Fruit fly (Drosophila melanogaster) whole organism, embryonic: ENCODE measurements around the gene Atac2.
A peak's percentile ranks its signal among the peaks of the same experiment; 100 is the strongest.

Source experiments
- Ada2b ChIP-seq: fragments of 200-800 bp; sonication (Bioruptor generic); IDR thresholded peaks from 2 replicates; pipeline ENCODE4 v1.3.6; 2022; ENCODE audit warnings: missing biosample characterization, missing genetic modification characterization
- CG10543 ChIP-seq: fragments of 200-800 bp; sonication (Bioruptor generic); optimal IDR thresholded peaks from 3 replicates; lab custom pipeline; 2017; ENCODE audit warnings: missing biosample characterization, mild to moderate bottlenecking, missing genetic modification characterization, moderate library complexity
- CG12219 ChIP-seq: fragments of 200-800 bp; sonication (Bioruptor generic); optimal IDR thresholded peaks from 3 replicates; lab custom pipeline; 2018; ENCODE audit warnings: missing biosample characterization, mild to moderate bottlenecking, missing genetic modification characterization
- CG12659 ChIP-seq: fragments of 200-800 bp; sonication (Bioruptor generic); optimal IDR thresholded peaks from 3 replicates; lab custom pipeline; 2017; ENCODE audit warnings: mild to moderate bottlenecking, missing biosample characterization, missing genetic modification reagents, missing genetic modification characterization
- CG12769 ChIP-seq: fragments of 200-800 bp; sonication (Bioruptor generic); optimal IDR thresholded peaks from 2 replicates; lab custom pipeline; 2019; ENCODE audit warnings: missing biosample characterization, mild to moderate bottlenecking, missing genetic modification characterization, moderate library complexity
- CG13624 ChIP-seq: fragments of 200-800 bp; sonication (Bioruptor generic); optimal IDR thresholded peaks from 2 replicates; lab custom pipeline; 2016; ENCODE audit warnings: missing biosample characterization, missing genetic modification characterization
- CG14860 ChIP-seq: fragments of 200-800 bp; sonication (Bioruptor generic); IDR thresholded peaks from 3 replicates; pipeline ENCODE4 v1.3.6; 2022; ENCODE audit warnings: missing biosample characterization, missing genetic modification characterization; ENCODE audit not compliant: partially characterized antibody
- CG15479 ChIP-seq: fragments of 200-800 bp; sonication (Bioruptor generic); optimal IDR thresholded peaks from 3 replicates; lab custom pipeline; 2019; ENCODE audit warnings: missing biosample characterization, mild to moderate bottlenecking, missing genetic modification characterization, moderate library complexity
- CG16863 ChIP-seq: fragments of 200-800 bp; sonication (Bioruptor generic); optimal IDR thresholded peaks from 3 replicates; lab custom pipeline; 2016; ENCODE audit warnings: missing biosample characterization, missing genetic modification characterization
- CG17829 ChIP-seq: fragments of 200-800 bp; optimal IDR thresholded peaks from 2 replicates; lab custom pipeline; 2019; ENCODE audit warnings: missing biosample characterization, mild to moderate bottlenecking, missing genetic modification characterization, moderate library complexity
- CG32532 ChIP-seq: fragments of 200-800 bp; sonication (Bioruptor generic); IDR thresholded peaks from 2 replicates; pipeline ENCODE4 v1.3.6; 2022; ENCODE audit warnings: missing biosample characterization, missing genetic modification characterization
- CG4617 ChIP-seq: fragments of 200-800 bp; sonication (Bioruptor generic); optimal IDR thresholded peaks from 3 replicates; lab custom pipeline; 2016; ENCODE audit warnings: missing biosample characterization, missing genetic modification characterization, borderline replicate concordance
- CG4707 ChIP-seq: fragments of 200-800 bp; sonication (Bioruptor generic); optimal IDR thresholded peaks from 2 replicates; lab custom pipeline; 2018; ENCODE audit warnings: missing biosample characterization, mild to moderate bottlenecking, missing genetic modification characterization, moderate library complexity
- CG6854 ChIP-seq: fragments of 200-800 bp; sonication (Bioruptor generic); optimal IDR thresholded peaks from 3 replicates; lab custom pipeline; 2017; ENCODE audit warnings: missing biosample characterization, mild to moderate bottlenecking, missing genetic modification characterization
- CG7928 ChIP-seq: fragments of 200-800 bp; sonication (Bioruptor generic); optimal IDR thresholded peaks from 2 replicates; lab custom pipeline; 2017; ENCODE audit warnings: missing biosample characterization, mild to moderate bottlenecking, missing genetic modification characterization
- CG8089 ChIP-seq: fragments of 200-800 bp; sonication (Bioruptor generic); optimal IDR thresholded peaks from 3 replicates; lab custom pipeline; 2016; ENCODE audit warnings: missing biosample characterization, missing genetic modification characterization
- CG8359 ChIP-seq: fragments of 200-800 bp; sonication (Bioruptor generic); optimal IDR thresholded peaks from 2 replicates; lab custom pipeline; 2017; ENCODE audit warnings: missing biosample characterization, mild to moderate bottlenecking, missing genetic modification characterization, borderline replicate concordance
- CG8388 ChIP-seq: fragments of 200-800 bp; sonication (Bioruptor generic); optimal IDR thresholded peaks from 2 replicates; lab custom pipeline; 2019; ENCODE audit warnings: missing biosample characterization, mild to moderate bottlenecking, missing genetic modification characterization, moderate library complexity
- CG9437 ChIP-seq: fragments of 200-800 bp; sonication (Bioruptor generic); optimal IDR thresholded peaks from 2 replicates; lab custom pipeline; 2018; ENCODE audit warnings: missing biosample characterization, mild to moderate bottlenecking, missing genetic modification characterization
- CG9876 ChIP-seq: fragments of 200-800 bp; sonication (Bioruptor generic); optimal IDR thresholded peaks from 2 replicates; lab custom pipeline; 2016; ENCODE audit warnings: missing biosample characterization, missing genetic modification characterization
- Dad ChIP-seq: fragments of 200-800 bp; sonication (Bioruptor generic); optimal IDR thresholded peaks from 3 replicates; lab custom pipeline; 2016; ENCODE audit warnings: missing biosample characterization, missing genetic modification characterization
- Dek ChIP-seq: fragments of 200-800 bp; sonication (Bioruptor generic); optimal IDR thresholded peaks from 3 replicates; lab custom pipeline; 2019; ENCODE audit warnings: missing biosample characterization, mild to moderate bottlenecking, missing genetic modification characterization, moderate library complexity
- Dip2 ChIP-seq: fragments of 200-800 bp; sonication (Bioruptor generic); IDR thresholded peaks from 2 replicates; pipeline ENCODE4 v1.3.6; 2022; ENCODE audit warnings: missing biosample characterization, missing genetic modification characterization
- H15 ChIP-seq: fragments of 200-800 bp; sonication (Bioruptor generic); IDR thresholded peaks from 3 replicates; pipeline ENCODE4 v1.3.6; 2022; ENCODE audit warnings: missing biosample characterization, missing genetic modification characterization
- HHEX ChIP-seq: fragments of 200-800 bp; sonication (Bioruptor generic); optimal IDR thresholded peaks from 3 replicates; lab custom pipeline; 2017; ENCODE audit warnings: missing biosample characterization, mild to moderate bottlenecking, missing genetic modification characterization, missing genetic modification reagents
- HLH3B ChIP-seq: fragments of 200-800 bp; sonication (Bioruptor generic); IDR thresholded peaks from 2 replicates; pipeline ENCODE4 v1.3.6; 2022; ENCODE audit warnings: missing biosample characterization, missing genetic modification characterization
- Hey ChIP-seq: fragments of 200-800 bp; sonication (Bioruptor generic); optimal IDR thresholded peaks from 3 replicates; lab custom pipeline; 2018; ENCODE audit warnings: missing biosample characterization, mild to moderate bottlenecking, missing genetic modification characterization
- Myb ChIP-seq: fragments of 200-800 bp; sonication (Bioruptor generic); optimal IDR thresholded peaks from 2 replicates; lab custom pipeline; 2016; ENCODE audit warnings: missing biosample characterization, missing genetic modification characterization
- Oaz ChIP-seq: fragments of 200-800 bp; sonication (Bioruptor generic); IDR thresholded peaks from 2 replicates; pipeline ENCODE4 v1.3.6; 2022; ENCODE audit warnings: missing biosample characterization, missing genetic modification characterization
- Six4 ChIP-seq: fragments of 200-800 bp; sonication (Bioruptor generic); optimal IDR thresholded peaks from 2 replicates; lab custom pipeline; 2016; ENCODE audit warnings: missing biosample characterization, missing genetic modification characterization
- Sox100B ChIP-seq: fragments of 200-800 bp; sonication (Bioruptor generic); optimal IDR thresholded peaks from 3 replicates; lab custom pipeline; 2018; ENCODE audit warnings: missing biosample characterization, mild to moderate bottlenecking, missing genetic modification characterization
- Stat92E ChIP-seq, 3 experiments: fragments of >200 bp in 2 of 3; fragments of 200-800 bp in 1 of 3; sonication (Bioruptor generic) in 1 of 3; optimal IDR thresholded peaks; 2 replicates each; lab custom pipeline; 2017 to 2019; ENCODE audit warnings: missing biosample characterization in 3 of 3, missing genetic modification characterization in 3 of 3, mild to moderate bottlenecking in 1 of 3, moderate library complexity in 1 of 3
- ac ChIP-seq: fragments of 200-800 bp; sonication (Bioruptor generic); optimal IDR thresholded peaks from 3 replicates; lab custom pipeline; 2017; ENCODE audit warnings: missing biosample characterization, mild to moderate bottlenecking, missing genetic modification characterization
- bab2 ChIP-seq: fragments of 200-800 bp; sonication (Bioruptor generic); optimal IDR thresholded peaks from 2 replicates; lab custom pipeline; 2016; ENCODE audit warnings: missing biosample characterization, missing genetic modification characterization
- bbx ChIP-seq: fragments of 200-800 bp; sonication (Bioruptor generic); IDR thresholded peaks from 2 replicates; pipeline ENCODE4 v1.3.6; 2022; ENCODE audit warnings: missing biosample characterization, missing genetic modification characterization; ENCODE audit not compliant: partially characterized antibody
- br ChIP-seq: fragments of >200 bp; optimal IDR thresholded peaks from 2 replicates; lab custom pipeline; 2017
- cas ChIP-seq: fragments of 200-800 bp; sonication (Bioruptor generic); IDR thresholded peaks from 2 replicates; pipeline ENCODE4 v1.3.6; 2022; ENCODE audit warnings: missing biosample characterization, missing genetic modification characterization
- da ChIP-seq: fragments of 200-800 bp; sonication (Bioruptor generic); optimal IDR thresholded peaks from 2 replicates; lab custom pipeline; 2016; ENCODE audit warnings: missing biosample characterization, missing genetic modification characterization
- danr ChIP-seq: fragments of 200-800 bp; sonication (Bioruptor generic); IDR thresholded peaks from 2 replicates; pipeline ENCODE4 v1.3.6; 2022; ENCODE audit warnings: missing biosample characterization, missing genetic modification characterization
- ems ChIP-seq: fragments of 200-800 bp; sonication (Bioruptor generic); optimal IDR thresholded peaks from 3 replicates; lab custom pipeline; 2016; ENCODE audit warnings: missing biosample characterization, missing genetic modification characterization
- ewg ChIP-seq: fragments of 200-800 bp; sonication (Bioruptor generic); optimal IDR thresholded peaks from 3 replicates; lab custom pipeline; 2017; ENCODE audit warnings: mild to moderate bottlenecking, missing biosample characterization, missing genetic modification reagents, missing genetic modification characterization
- h ChIP-seq: fragments of >200 bp; optimal IDR thresholded peaks from 2 replicates; lab custom pipeline; 2017
- hth ChIP-seq: fragments of >200 bp; optimal IDR thresholded peaks from 2 replicates; lab custom pipeline; 2017; ENCODE audit warnings: inconsistent platforms
- ind ChIP-seq: fragments of 200-800 bp; sonication (Bioruptor generic); optimal IDR thresholded peaks from 3 replicates; lab custom pipeline; 2016; ENCODE audit warnings: missing biosample characterization, missing genetic modification characterization
- inv ChIP-seq: fragments of 200-800 bp; sonication (Bioruptor generic); IDR thresholded peaks from 2 replicates; pipeline ENCODE4 v1.3.6; 2022; ENCODE audit warnings: missing biosample characterization, missing genetic modification characterization; ENCODE audit not compliant: partially characterized antibody
- onecut ChIP-seq: fragments of 200-800 bp; sonication (Bioruptor generic); IDR thresholded peaks from 2 replicates; pipeline ENCODE4 v1.3.6; 2022; ENCODE audit warnings: missing biosample characterization, missing genetic modification characterization
- rib ChIP-seq: fragments of 200-800 bp; sonication (Bioruptor generic); IDR thresholded peaks from 2 replicates; pipeline ENCODE4 v1.3.6; 2022; ENCODE audit warnings: missing biosample characterization, missing genetic modification characterization
- run ChIP-seq: fragments of 200-800 bp; sonication (Bioruptor generic); optimal IDR thresholded peaks from 3 replicates; lab custom pipeline; 2018; ENCODE audit warnings: missing biosample characterization, mild to moderate bottlenecking, missing genetic modification characterization
- sug ChIP-seq: fragments of 200-800 bp; optimal IDR thresholded peaks from 2 replicates; lab custom pipeline; 2019; ENCODE audit warnings: missing biosample characterization, mild to moderate bottlenecking, missing genetic modification characterization, moderate library complexity

Gene Atac2

dm6 chr2L:18621357-18622211 is 9.5 kb upstream of the Atac2 start (continued):
- peak; percentile 66 for TF ChIP-seq HLH3B (GFP tag; lab: Robert Waterston, UW)
- no peak for TF ChIP-seq Dip2 (GFP tag; lab: Robert Waterston, UW)
- no peak for TF ChIP-seq inv (GFP tag; lab: Robert Waterston, UW)
- no peak for TF ChIP-seq hth (lab: Kevin White, UChicago)
- peak; percentile 58 for TF ChIP-seq Six4 (GFP tag; lab: Kevin White, UChicago)
- TF ChIP-seq Sox100B (GFP tag; lab: Kevin White, UChicago): peak; percentile 78
- TF ChIP-seq Stat92E (GFP tag; optimal IDR thresholded peaks at IDR 0.05; lab: Kevin White, UChicago): no peak
- TF ChIP-seq CG9876 (GFP tag; lab: Kevin White, UChicago): peak; percentile 22
- peak; percentile 75 for TF ChIP-seq CG12659 (GFP tag; lab: Kevin White, UChicago)
- peak; percentile 74 for TF ChIP-seq ind
- no peak for TF ChIP-seq CG4707 (GFP tag; lab: Kevin White, UChicago)
- no peak for TF ChIP-seq CG15479 (GFP tag; lab: Kevin White, UChicago)
- TF ChIP-seq Myb (GFP tag; lab: Kevin White, UChicago): peak; percentile 18
- no peak for TF ChIP-seq onecut (GFP tag; lab: Robert Waterston, UW)
- TF ChIP-seq sug (tag; lab: Kevin White, UChicago): peak; percentile 80
- peak; percentile 45 for TF ChIP-seq ewg (GFP tag; lab: Kevin White, UChicago)
- no peak for TF ChIP-seq ac (GFP tag; lab: Kevin White, UChicago)
- TF ChIP-seq Dad: peak; percentile 7
- TF ChIP-seq br (lab: Kevin White, UChicago): no peak
- peak; percentile 48 for TF ChIP-seq CG6854 (GFP tag; lab: Kevin White, UChicago)
- TF ChIP-seq CG16863 (GFP tag; lab: Kevin White, UChicago): peak; percentile 61
- TF ChIP-seq h: no peak
- TF ChIP-seq CG10543: peak; percentile 85
- TF ChIP-seq danr (GFP tag; lab: Robert Waterston, UW): no peak
- TF ChIP-seq Dek (tag; lab: Kevin White, UChicago): peak; percentile 76
- TF ChIP-seq CG7928 (GFP tag; lab: Kevin White, UChicago): peak; percentile 4
- peak; percentile 69 for TF ChIP-seq CG13624 (GFP tag; lab: Kevin White, UChicago)
- TF ChIP-seq CG32532: peak; percentile 82
- peak; percentile 43 for TF ChIP-seq ems
- no peak for TF ChIP-seq CG14860 (GFP tag; lab: Robert Waterston, UW)
- TF ChIP-seq CG4617 (GFP tag; lab: Kevin White, UChicago): no peak
- TF ChIP-seq HHEX (GFP tag; lab: Kevin White, UChicago): peak; percentile 70
- peak; percentile 54; the same call in 1 of the 2 replicates for TF ChIP-seq rib (GFP tag; lab: Robert Waterston, UW)
- peak; percentile 75 for TF ChIP-seq CG8388 (GFP tag; lab: Kevin White, UChicago)
- no peak for TF ChIP-seq da
- peak; percentile 44 for TF ChIP-seq CG12769 (tag; lab: Kevin White, UChicago)
- TF ChIP-seq H15 (GFP tag; lab: Robert Waterston, UW): no peak
- no peak for TF ChIP-seq bbx (GFP tag; lab: Robert Waterston, UW)
- TF ChIP-seq CG17829: peak; percentile 80
- TF ChIP-seq cas: peak; percentile 62; the same call in 1 of the 2 replicates
- TF ChIP-seq CG9437 (GFP tag; lab: Kevin White, UChicago): peak; percentile 64
- TF ChIP-seq CG12219 (GFP tag; lab: Kevin White, UChicago): peak; percentile 48
- no peak for TF ChIP-seq CG8089
- TF ChIP-seq Hey (tag; lab: Kevin White, UChicago): peak; percentile 43
- TF ChIP-seq CG8359 (GFP tag; lab: Kevin White, UChicago): peak; percentile 60
- peak; percentile 85 for TF ChIP-seq run (tag; lab: Kevin White, UChicago)
- TF ChIP-seq Ada2b (GFP tag; lab: Robert Waterston, UW): peak; percentile 76
- peak; percentile 50 for TF ChIP-seq bab2 (GFP tag; lab: Kevin White, UChicago)
- TF ChIP-seq Oaz: peak; percentile 67; the same call in 1 of the 2 replicates
